Worm (Caenorhabditis elegans): ENCODE measurements around the gene C14A4.8.

The C14A4.8 gene

DNA sequence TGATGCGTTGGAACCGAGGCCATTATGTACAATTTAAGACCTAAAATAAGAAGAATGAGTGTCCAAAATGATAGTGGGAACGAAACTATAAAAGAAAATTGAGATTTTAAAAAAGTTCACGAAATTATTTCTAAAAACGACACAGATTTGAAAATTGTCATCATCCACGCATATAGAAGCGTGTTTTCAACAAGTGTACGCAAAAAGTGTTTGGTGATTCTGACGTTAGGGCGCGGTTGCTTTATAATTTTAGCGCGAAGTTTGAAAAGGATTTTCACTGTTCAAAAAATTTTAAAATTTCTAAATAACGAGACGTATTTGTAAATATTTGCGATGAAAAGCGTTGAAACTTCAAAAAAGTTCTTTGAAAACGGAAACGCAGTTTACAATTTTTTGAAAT, 34.6 kb downstream of the C14A4.8 start, which contains the start of gene cdc-48.1 (continued):
- TF ChIP-seq aptf-3 (GFP tag; IDR thresholded peaks at IDR 0.05) (0 out of 2 replicates have a peak, but pooled peaks have one; percentile 69), snpc-4 (GFP tag; optimal IDR thresholded peaks at IDR 0.05) (peak; percentile 91), snpc-4 (tag; optimal IDR thresholded peaks at IDR 0.05) (peak; percentile 92 to 95 (median 93)), B0019.2 (GFP tag; conservative IDR thresholded peaks at IDR 0.05) (peak; percentile 98), hrde-1 (tag; optimal IDR thresholded peaks at IDR 0.05; ENCODE audit: borderline replicate concordance) (peak; percentile 96), egrh-3 (GFP tag; IDR thresholded peaks at IDR 0.05) (peak; percentile 64; the same call in 1 of the 2 replicates), F52B5.7 (tag; optimal IDR thresholded peaks at IDR 0.05) (peak; percentile 98), rpc-1 (optimal IDR thresholded peaks at IDR 0.05) (peak; percentile 18), rpc-1 (tag; optimal IDR thresholded peaks at IDR 0.05) (peak; percentile 14), hmg-1.2 (GFP tag; IDR thresholded peaks at IDR 0.05) (peak; percentile 94), gei-17 (GFP tag; optimal IDR thresholded peaks at IDR 0.05) (peak; percentile 91), ztf-26 (tag; optimal IDR thresholded peaks at IDR 0.05) (peak; percentile 99), Y56A3A.18 (GFP tag; IDR thresholded peaks at IDR 0.05) (peak; percentile 97), hmg-20 (GFP tag; IDR thresholded peaks at IDR 0.05) (peak; percentile 95), rcor-1 (GFP tag; IDR thresholded peaks at IDR 0.05) (peak; percentile 99), attf-5 (GFP tag; optimal IDR thresholded peaks at IDR 0.05) (peak; percentile 100), B0261.1 (tag; optimal IDR thresholded peaks at IDR 0.05) (peak; percentile 48), lir-1 (GFP tag; conservative IDR thresholded peaks at IDR 0.05) (peak; percentile 99), ceh-40 (GFP tag; IDR thresholded peaks at IDR 0.05) (peak; percentile 94), tbp1 (GFP tag; optimal IDR thresholded peaks at IDR 0.05) (peak; percentile 83), ceh-79 (tag; optimal IDR thresholded peaks at IDR 0.05) (peak; percentile 88), fkh-3 (tag; optimal IDR thresholded peaks at IDR 0.05) (peak; percentile 59), mes-4 (tag; optimal IDR thresholded peaks at IDR 0.05) (peak; percentile 86), ztf-28 (GFP tag; IDR thresholded peaks at IDR 0.05) (peak; percentile 97), F22D6.2 (tag; optimal IDR thresholded peaks at IDR 0.05) (peak; percentile 95), egl-18 (GFP tag; IDR thresholded peaks at IDR 0.05) (peak; percentile 99), nhr-80 (tag; optimal IDR thresholded peaks at IDR 0.05) (peak; percentile 98), let-526 (GFP tag; IDR thresholded peaks at IDR 0.05) (peak; percentile 98), F23B12.7 (tag; optimal IDR thresholded peaks at IDR 0.05; ENCODE audit: insufficient read depth) (peak; percentile 99), zim-3 (tag; optimal IDR thresholded peaks at IDR 0.05) (peak; percentile 96), zfh-2 (GFP tag; conservative IDR thresholded peaks at IDR 0.05) (no peak), unc-130 (GFP tag; optimal IDR thresholded peaks at IDR 0.05) (peak; percentile 98), nfyb-1 (GFP tag; IDR thresholded peaks at IDR 0.05) (peak; percentile 99), mcd-1 (GFP tag; IDR thresholded peaks at IDR 0.05) (peak; percentile 100), K12H6.12 (tag; optimal IDR thresholded peaks at IDR 0.05) (peak; percentile 100), ceh-58 (GFP tag; IDR thresholded peaks at IDR 0.05) (0 out of 2 replicates have a peak, but pooled peaks have one; percentile 88), ama-1 (optimal IDR thresholded peaks at IDR 0.05) (no peak), ama-1 (GFP tag; optimal IDR thresholded peaks at IDR 0.05) (peak; percentile 76 to 79), madf-10 (tag; optimal IDR thresholded peaks at IDR 0.05) (peak; percentile 97), nhr-179 (tag; optimal IDR thresholded peaks at IDR 0.05) (no peak), ccch-3 (GFP tag; optimal IDR thresholded peaks at IDR 0.05) (peak; percentile 84), tlf-1 (GFP tag; optimal IDR thresholded peaks at IDR 0.05) (peak; percentile 100), ZK185.1 (tag; optimal IDR thresholded peaks at IDR 0.05; ENCODE audit: poor library complexity, severe bottlenecking) (peak; percentile 99), lag-1 (GFP tag; IDR thresholded peaks at IDR 0.05) (no peak; the same call in 1 of the 2 replicates), ets-4 (GFP tag; optimal IDR thresholded peaks at IDR 0.05) (peak; percentile 97), F57C9.4 (tag; optimal IDR thresholded peaks at IDR 0.05) (peak; percentile 93), dox-1 (GFP tag; IDR thresholded peaks at IDR 0.05) (peak; percentile 100), egl-44 (GFP tag; IDR thresholded peaks at IDR 0.05) (peak; percentile 98), him-1 (tag; optimal IDR thresholded peaks at IDR 0.05) (peak; percentile 97), xnd-1 (tag; optimal IDR thresholded peaks at IDR 0.05) (peak; percentile 87)

Data from whole organism, young adult.